Worm (Caenorhabditis elegans) whole organism, late embryonic: ENCODE results near the gene sru-26.

Source experiments
- dmd-4 ChIP-seq: sonication (generic microtip); optimal IDR thresholded peaks from 2 replicates; lab custom pipeline; 2016; ENCODE audit warnings: borderline replicate concordance, missing genetic modification characterization, missing compliant biosample characterization
- elt-2 ChIP-seq: sonication (generic microtip); optimal IDR thresholded peaks from 2 replicates; lab custom pipeline; 2016; ENCODE audit warnings: missing genetic modification reagents, missing genetic modification characterization, missing compliant biosample characterization
- hlh-6 ChIP-seq: sonication (generic microtip); optimal IDR thresholded peaks from 2 replicates; lab custom pipeline; 2016; ENCODE audit warnings: missing genotype, missing genetic modification characterization, missing compliant biosample characterization
- nfya-1 ChIP-seq: sonication (generic microtip); optimal IDR thresholded peaks from 2 replicates; lab custom pipeline; 2017; ENCODE audit warnings: missing genetic modification characterization, mild to moderate bottlenecking, missing compliant biosample characterization, antibody characterized with exemption, moderate library complexity
- pha-2 ChIP-seq: sonication (generic microtip); optimal IDR thresholded peaks from 2 replicates; lab custom pipeline; 2017; ENCODE audit warnings: mild to moderate bottlenecking, missing genetic modification characterization, missing compliant biosample characterization
- pha-4 ChIP-seq: fragments of 150-350 bp; optimal IDR thresholded peaks from 2 replicates; lab custom pipeline; 2018; ENCODE audit warnings: missing biosample characterization, missing genetic modification reagents, missing genetic modification characterization
- pqm-1 ChIP-seq: sonication (generic microtip); optimal IDR thresholded peaks from 2 replicates; lab custom pipeline; 2016; ENCODE audit warnings: missing genetic modification characterization, missing compliant biosample characterization
- rnt-1 ChIP-seq: sonication (generic microtip); optimal IDR thresholded peaks from 2 replicates; lab custom pipeline; 2016; ENCODE audit warnings: missing genetic modification characterization, missing compliant biosample characterization
- tbx-2 ChIP-seq: sonication (generic microtip); optimal IDR thresholded peaks from 2 replicates; lab custom pipeline; 2016; ENCODE audit warnings: missing genetic modification characterization, missing compliant biosample characterization
- unc-3 ChIP-seq, 2 experiments: fragments of 200-800 bp in 1 of 2; sonication (Bioruptor generic) in 1 of 2; sonication (generic microtip) in 1 of 2; conservative IDR thresholded peaks in 1 of 2; optimal IDR thresholded peaks in 1 of 2; 2 replicates each; pipeline versions ENCODE4 v1.3.6 to Lab custom; 2016 to 2022; ENCODE audit warnings: missing compliant biosample characterization in 2 of 2, missing genetic modification characterization in 2 of 2, missing genetic modification reagents in 1 of 2
- unc-86 ChIP-seq: sonication (generic microtip); optimal IDR thresholded peaks from 2 replicates; lab custom pipeline; 2016; ENCODE audit warnings: missing genetic modification characterization, missing compliant biosample characterization
- zip-5 ChIP-seq: sonication (generic microtip); optimal IDR thresholded peaks from 2 replicates; lab custom pipeline; 2016; ENCODE audit warnings: missing genetic modification characterization, missing compliant biosample characterization

- TF ChIP-seq elt-2 (no peak), nfya-1 (tag; lab: Kevin White, UChicago) (no peak), tbx-2 (tag; lab: Kevin White, UChicago) (no peak), dmd-4 (tag; lab: Kevin White, UChicago) (no peak), rnt-1 (tag; lab: Kevin White, UChicago) (no peak), unc-86 (tag; lab: Kevin White, UChicago) (no peak), pqm-1 (tag; lab: Kevin White, UChicago) (no peak), unc-3 (GFP tag; conservative IDR thresholded peaks at IDR 0.05; lab: Robert Waterston, UW) (no peak), unc-3 (tag; optimal IDR thresholded peaks at IDR 0.05; lab: Kevin White, UChicago) (no peak), zip-5 (tag; lab: Kevin White, UChicago) (no peak), hlh-6 (tag; lab: Kevin White, UChicago) (no peak), pha-2 (tag; lab: Kevin White, UChicago) (no peak), pha-4 (tag; lab: Kevin White, UChicago) (no peak)
Observed at ce11 chrIV:12498238-12498637, 10.9 kb downstream of the sru-26 start, which contains the start of gene sru-19.
